Worm (Caenorhabditis elegans): ENCODE data around the gene cdk-11.1.

- TF ChIP-seq mab-5 (tag; optimal IDR thresholded peaks at IDR 0.05) (no peak), nhr-25 (tag; optimal IDR thresholded peaks at IDR 0.05) (no peak), elt-1 (tag; optimal IDR thresholded peaks at IDR 0.05) (no peak), unc-39 (tag; optimal IDR thresholded peaks at IDR 0.05) (no peak), ceh-16 (tag; optimal IDR thresholded peaks at IDR 0.05) (no peak), nhr-237 (tag; optimal IDR thresholded peaks at IDR 0.05) (no peak)
Measured at ce11 chrII:7678512-7678911, 20.5 kb upstream of the cdk-11.1 start.

Data from whole organism, L2 larva.